Worm (Caenorhabditis elegans) whole organism, L4/young adult: Measurements from ENCODE around the gene apd-3.

ENCODE experiments used
- W03F9.2 ChIP-seq: fragments of 150-350 bp; optimal IDR thresholded peaks from 2 replicates; lab custom pipeline; 2014; ENCODE audit warnings: missing biosample characterization, missing genetic modification characterization
- dao-5 ChIP-seq: sonication (generic microtip); optimal IDR thresholded peaks from 2 replicates; lab custom pipeline; 2016; ENCODE audit warnings: missing genotype, missing genetic modification characterization, moderate library complexity, missing compliant biosample characterization
- him-1 ChIP-seq: sonication (generic microtip); optimal IDR thresholded peaks from 2 replicates; lab custom pipeline; 2016; ENCODE audit warnings: missing genotype, missing genetic modification reagents, missing genetic modification characterization, missing compliant biosample characterization

Gene apd-3

DNA sequence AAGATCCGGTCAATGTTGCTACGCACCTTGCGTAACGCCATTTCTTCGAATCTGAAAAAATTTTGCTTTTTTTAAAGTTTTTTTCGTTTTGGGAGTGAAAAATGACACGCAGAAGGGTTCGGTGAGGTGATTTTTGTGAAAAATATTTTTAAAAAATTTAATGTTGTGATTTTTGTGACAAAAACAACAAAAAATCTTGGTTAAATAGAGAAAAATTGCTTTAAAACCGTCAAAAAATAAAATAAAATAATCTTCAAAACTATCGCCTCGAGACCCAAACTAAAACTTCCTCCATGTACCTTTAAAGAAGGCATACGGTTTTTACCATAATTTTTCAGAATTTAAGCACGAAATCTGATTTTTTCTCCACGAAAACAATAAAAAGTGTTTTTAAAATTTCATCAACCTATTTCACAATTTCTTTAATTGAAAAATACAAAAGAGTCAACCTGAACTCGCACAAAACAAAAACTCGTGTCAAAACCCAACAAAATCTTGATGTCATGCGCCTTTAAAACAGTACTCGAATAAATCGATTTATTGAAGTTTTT is at the start of gene apd-3:
Gene apd-3 (minus strand): TSS at position 51 of the 551 bp plus-strand sequence.
- TF ChIP-seq him-1 (tag; lab: Kevin White, UChicago) (no peak), W03F9.2 (no peak), dao-5 (tag; lab: Kevin White, UChicago) (no peak)

DNA sequence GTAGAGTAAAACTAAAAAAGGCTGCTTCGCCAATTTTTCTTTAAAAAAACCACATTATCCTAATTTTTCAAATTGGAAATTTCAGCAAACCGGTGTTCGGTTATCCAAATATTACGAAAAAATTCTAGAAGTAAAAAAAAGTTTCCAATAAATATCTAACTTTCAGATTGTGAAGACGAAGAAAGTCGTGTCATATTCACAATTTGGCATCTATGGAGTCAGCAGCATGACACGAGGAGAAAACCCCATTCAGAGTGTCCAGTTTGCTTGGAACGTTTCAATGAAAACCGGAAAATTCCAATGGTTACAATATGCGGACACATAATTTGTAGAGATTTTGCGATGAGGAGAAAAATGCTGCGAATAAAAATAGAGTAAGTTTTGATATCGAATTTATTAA is 49.1 kb upstream of the apd-3 start, which contains the start of gene Y49F6A.12:
Gene Y49F6A.12 (plus strand): TSS at position 301 of the 400 bp plus-strand sequence.
- TF ChIP-seq him-1 (tag; lab: Kevin White, UChicago) (no peak), dao-5 (tag; lab: Kevin White, UChicago) (no peak), W03F9.2 (no peak)

DNA sequence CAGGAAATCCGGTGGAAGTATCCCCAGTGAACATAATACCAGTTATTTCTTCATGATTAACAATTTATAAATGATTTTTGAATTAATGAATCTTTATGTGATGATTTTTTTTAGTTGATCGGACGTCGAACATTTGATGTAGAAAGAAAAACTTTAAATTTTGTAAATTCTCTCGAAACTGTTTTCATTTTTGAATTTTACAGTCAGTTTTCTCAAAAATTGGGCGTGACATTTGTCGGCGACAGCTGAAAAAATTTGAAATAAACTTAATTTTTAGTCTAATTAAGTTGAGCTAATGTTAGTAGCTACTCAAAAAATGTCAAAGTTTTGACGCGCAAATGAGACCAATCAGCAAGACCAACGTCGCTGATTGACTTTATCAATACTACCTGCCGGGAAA is 37.2 kb upstream of the apd-3 start, which contains the start of gene srh-60:
Gene srh-60 (plus strand): TSS at position 301 of the 400 bp plus-strand sequence.
- no peak for TF ChIP-seq him-1 (tag; lab: Kevin White, UChicago)

DNA sequence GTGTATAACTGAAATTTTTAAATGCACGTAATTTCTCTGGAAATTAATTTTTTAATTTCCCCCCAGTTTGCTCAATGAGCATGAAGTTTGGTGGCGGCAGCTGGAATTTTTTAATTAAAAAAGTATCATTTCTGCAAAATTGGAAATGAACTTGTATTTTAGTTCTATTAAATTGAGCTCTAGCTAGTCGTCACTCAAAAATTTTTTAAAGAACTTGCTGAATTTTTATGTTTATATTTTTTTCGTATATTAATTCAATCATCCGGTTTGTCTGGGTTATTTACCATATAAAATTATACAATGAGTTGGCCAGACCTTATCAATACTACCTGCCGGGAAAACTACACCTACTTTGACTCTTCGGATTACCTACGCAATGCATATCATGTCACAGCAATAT is 35.5 kb upstream of the apd-3 start, which contains the start of gene srh-59:
Gene srh-59 (plus strand): TSS at position 301 of the 400 bp plus-strand sequence.
- TF ChIP-seq him-1 (tag; lab: Kevin White, UChicago) = no peak
- no peak for TF ChIP-seq dao-5 (tag; lab: Kevin White, UChicago)
- no peak for TF ChIP-seq W03F9.2

DNA sequence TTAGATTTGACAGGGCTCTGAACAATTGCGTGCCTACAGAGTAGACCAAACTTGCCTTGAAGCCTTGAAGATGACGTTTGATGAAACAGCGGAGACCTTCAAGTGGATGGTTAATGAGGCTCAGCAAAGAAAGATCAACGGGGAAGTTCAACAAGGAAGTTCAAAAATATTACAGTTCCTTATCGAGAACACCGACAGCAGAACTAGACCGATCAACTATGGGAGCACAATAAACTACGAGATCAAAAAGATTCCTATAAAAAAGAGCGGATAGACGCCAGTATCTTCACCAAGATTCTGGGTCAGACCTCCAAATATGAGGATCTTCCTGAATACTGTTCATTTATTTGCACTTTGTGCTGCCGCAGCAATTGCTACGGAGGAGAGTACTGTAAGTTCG is 33.5 kb upstream of the apd-3 start, which contains the start of gene clec-134:
Gene clec-134 (plus strand): TSS at position 301 of the 400 bp plus-strand sequence.
- TF ChIP-seq W03F9.2 (no peak), dao-5 (tag; lab: Kevin White, UChicago) (no peak), him-1 (tag; lab: Kevin White, UChicago) (no peak)

DNA sequence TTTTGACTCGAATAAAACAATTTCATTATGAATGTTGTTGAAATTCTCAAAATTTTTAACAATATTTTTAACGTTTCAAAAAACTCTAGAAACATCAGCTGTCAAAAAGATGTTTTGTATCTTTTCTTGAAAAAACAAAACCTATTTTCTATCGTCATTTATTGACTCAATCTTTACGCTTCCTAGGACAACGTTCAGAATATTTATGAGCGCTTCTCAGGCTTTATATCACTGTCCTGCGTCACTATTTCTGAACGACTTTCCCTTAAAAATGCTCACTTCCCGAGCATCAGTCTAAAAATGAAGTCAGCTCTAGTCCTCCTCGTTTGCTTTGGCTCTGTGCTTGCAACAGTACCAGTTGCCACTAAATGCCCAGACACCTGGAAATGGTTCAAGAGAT is 31.9 kb upstream of the apd-3 start, which contains the start of gene clec-133:
Gene clec-133 (plus strand): TSS at position 301 of the 400 bp plus-strand sequence.
- TF ChIP-seq W03F9.2 = no peak
- no peak for TF ChIP-seq him-1 (tag; lab: Kevin White, UChicago)
- TF ChIP-seq dao-5 (tag; lab: Kevin White, UChicago) = no peak

DNA sequence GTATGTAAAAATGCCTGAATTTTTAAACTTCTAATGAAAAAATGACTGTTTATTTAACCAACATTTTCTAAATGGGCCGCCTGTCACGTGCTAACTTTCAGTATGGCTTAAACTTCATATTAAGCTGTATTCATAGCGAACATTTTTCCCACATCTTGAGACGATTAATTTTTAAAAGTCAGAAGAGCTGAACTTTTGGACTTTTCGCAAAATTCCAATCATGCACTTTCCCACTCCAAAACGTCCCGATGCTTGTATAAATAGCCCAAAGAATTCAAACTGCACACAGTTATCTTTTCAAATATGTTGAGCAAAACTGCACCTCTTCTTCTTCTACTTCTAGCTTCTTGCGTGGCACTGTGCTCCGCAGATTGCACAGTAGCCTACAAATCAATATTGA is 30.5 kb upstream of the apd-3 start, which contains the start of gene clec-132:
Gene clec-132 (plus strand): TSS at position 301 of the 400 bp plus-strand sequence.
- TF ChIP-seq W03F9.2 (no peak), him-1 (tag; lab: Kevin White, UChicago) (no peak), dao-5 (tag; lab: Kevin White, UChicago) (no peak)

DNA sequence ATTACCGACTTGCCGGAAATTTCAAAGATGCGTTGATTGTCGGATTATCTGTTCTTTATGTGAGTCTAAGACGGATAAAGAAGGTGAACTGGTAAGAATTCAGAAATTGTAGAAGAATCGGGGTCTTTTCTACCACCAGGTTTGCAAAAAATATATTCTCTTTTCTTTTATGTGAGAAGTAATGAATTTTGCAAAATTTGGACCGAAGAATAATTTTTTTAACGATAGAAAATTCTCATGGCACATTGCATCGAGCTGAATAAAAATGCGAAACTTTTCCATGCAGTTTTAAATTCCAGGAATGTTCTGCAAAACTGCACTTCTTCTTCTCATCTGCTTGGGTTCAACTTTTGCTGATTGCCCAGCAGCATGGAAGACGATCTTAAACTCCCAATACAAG is 27.0 kb upstream of the apd-3 start, which contains the start of gene clec-130:
Gene clec-130 (plus strand): TSS at position 301 of the 400 bp plus-strand sequence.
- TF ChIP-seq dao-5 (tag; lab: Kevin White, UChicago) (no peak), W03F9.2 (no peak), him-1 (tag; lab: Kevin White, UChicago) (no peak)

DNA sequence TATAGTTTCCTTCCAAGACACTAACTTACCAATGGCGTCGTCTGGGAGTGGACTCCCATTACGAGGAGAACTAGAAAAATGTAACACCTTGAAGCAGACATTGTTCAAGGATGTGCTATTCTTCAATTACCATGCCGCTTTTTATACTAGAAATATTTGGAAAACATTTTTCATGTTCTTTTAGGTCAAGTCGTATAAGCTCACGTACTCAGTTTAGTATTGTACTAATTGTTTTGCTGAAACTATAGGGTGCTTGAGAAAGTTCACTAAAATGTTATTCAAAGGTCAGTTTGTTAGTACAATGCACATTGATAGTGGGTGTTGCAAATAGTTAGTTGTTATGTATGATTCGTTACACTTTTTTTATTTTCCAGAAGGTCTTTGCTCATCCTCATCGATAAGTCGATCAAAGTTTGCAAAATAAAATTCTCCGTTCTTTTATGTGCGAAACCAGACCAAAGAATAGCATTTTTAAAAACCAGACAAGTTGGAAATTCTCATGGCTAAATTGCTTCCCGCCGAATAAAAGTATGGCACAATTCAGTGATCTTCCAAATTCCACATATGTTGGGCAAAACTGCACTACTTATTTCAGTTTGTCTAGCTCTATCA is 24.8 kb upstream of the apd-3 start, which contains the start of the genes clec-128 and clec-129:
Gene clec-128 (minus strand): TSS at position 101 of the 612 bp plus-strand sequence.
Gene clec-129 (plus strand): TSS at position 562 of the 612 bp plus-strand sequence.
- TF ChIP-seq W03F9.2 = no peak
- no peak for TF ChIP-seq him-1 (tag; lab: Kevin White, UChicago)
- no peak for TF ChIP-seq dao-5 (tag; lab: Kevin White, UChicago)

DNA sequence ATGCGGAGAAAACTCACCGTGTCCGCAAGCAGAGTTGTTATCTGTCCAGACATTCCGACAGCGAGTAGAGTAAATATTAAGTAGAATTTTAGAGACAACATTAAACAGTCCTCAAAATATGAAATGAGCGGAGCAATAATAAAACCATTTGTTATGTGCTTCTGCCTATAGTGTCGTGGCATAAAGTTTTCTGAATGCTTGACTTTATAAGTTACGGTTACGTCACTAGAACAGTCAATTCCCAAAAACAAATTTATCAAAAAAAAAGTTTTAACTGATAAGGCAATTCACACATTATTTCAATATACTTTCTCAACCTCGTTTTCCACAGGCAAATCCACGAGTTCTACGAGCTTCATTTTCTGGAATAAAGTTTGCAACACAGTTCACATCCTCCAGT is 22.9 kb upstream of the apd-3 start, which contains the start of gene clec-127:
Gene clec-127 (minus strand): TSS at position 101 of the 400 bp plus-strand sequence.
- TF ChIP-seq W03F9.2 (no peak), dao-5 (tag; lab: Kevin White, UChicago) (no peak), him-1 (tag; lab: Kevin White, UChicago) (no peak)

DNA sequence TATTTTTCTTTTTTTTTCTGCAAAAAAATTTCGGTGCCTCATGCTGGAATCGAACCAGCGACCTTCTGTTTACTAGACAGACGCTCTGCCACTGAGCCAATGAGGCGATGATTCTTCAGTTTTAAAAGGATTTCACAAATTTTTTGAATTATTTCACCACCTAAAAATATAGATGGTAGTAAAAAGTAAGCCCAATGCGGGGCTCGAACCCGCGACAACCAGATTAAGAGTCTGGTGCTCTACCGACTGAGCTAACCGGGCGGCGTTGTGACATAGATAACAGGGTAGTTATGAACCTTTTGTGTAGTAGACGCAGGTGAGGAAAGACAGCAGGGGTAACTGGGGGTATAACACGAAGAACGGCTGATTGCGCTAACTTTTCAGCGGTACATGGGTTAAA is 21.3 kb upstream of the apd-3 start:
- TF ChIP-seq dao-5 (tag; lab: Kevin White, UChicago) = peak; percentile 18

DNA sequence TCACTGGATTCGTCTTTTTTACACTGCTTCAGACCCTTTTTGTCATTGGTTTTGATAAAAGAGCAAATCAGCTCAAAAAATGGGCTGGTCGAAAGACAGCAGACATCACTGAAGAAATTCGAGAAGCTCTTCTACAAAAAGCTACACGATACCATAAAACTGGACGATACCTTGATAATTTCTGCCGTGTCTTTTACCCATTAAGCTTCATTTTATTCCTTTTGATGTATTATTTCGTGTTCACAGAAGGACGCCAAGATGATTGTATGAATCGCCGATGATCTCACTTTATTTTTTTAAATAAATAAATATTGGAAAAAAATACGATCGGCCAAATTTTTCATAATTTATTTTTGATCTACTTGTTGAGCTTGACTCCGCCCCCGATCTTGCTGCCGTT is 20.8 kb upstream of the apd-3 start:
- TF ChIP-seq dao-5 (tag; lab: Kevin White, UChicago) (no peak), W03F9.2 (no peak), him-1 (tag; lab: Kevin White, UChicago) (no peak)

DNA sequence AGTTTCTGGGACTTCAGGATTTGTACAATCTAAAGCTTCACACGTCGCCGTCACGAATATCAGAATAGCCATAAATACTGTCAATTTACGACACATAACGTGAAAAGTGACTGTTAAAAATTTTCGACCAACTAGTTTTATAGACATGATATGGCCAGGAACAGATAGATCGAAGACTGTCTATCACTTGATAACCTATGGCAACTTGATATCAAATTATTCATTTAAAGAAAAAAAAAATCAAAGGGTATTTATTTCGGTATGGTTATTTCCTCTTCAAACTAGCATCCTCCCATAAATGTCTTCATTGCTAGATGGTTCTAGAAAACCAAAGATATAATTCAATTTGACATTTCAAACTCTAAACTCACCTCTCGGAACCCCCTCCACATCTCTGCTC is 16.2 kb upstream of the apd-3 start, which contains the start of gene W10G11.3:
Gene W10G11.3 (minus strand): TSS at position 101 of the 400 bp plus-strand sequence.
- TF ChIP-seq him-1 (tag; lab: Kevin White, UChicago) = no peak
- TF ChIP-seq W03F9.2 = no peak
- TF ChIP-seq dao-5 (tag; lab: Kevin White, UChicago) = no peak

DNA sequence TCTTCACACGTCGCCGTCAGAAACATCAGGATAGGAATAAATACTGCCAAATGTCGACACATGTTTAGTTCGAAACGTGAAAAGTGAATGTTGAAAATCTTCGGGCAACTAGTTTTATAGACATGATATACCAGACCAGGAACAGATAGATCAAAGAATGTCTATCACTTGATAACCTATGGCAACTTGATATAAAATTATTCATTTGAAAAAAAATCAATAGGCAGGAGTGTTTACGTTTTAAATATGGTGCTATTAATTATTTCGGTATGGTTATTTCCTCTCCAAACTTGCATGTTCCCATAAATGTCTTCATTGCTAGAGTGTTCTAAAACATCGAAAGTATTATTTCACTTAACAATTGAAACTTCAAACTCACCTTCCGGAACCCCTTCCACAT is 15.3 kb upstream of the apd-3 start, which contains the start of gene W10G11.2:
Gene W10G11.2 (minus strand): TSS at position 101 of the 400 bp plus-strand sequence.
- TF ChIP-seq him-1 (tag; lab: Kevin White, UChicago) (no peak), dao-5 (tag; lab: Kevin White, UChicago) (no peak), W03F9.2 (no peak)
